Fruit fly (Drosophila melanogaster): Measurements from ENCODE around the gene TM9SF2.

TM9SF2 gene

dm6 chr2L:20704511-20705266 lies 29.4 kb downstream of the TM9SF2 start:
- TF ChIP-seq CG14711 (tag; optimal IDR thresholded peaks at IDR 0.05) (no peak), Crg-1 (GFP tag; optimal IDR thresholded peaks at IDR 0.05) (no peak), CG7101 (tag; optimal IDR thresholded peaks at IDR 0.05) (no peak), ovo (GFP tag; optimal IDR thresholded peaks at IDR 0.05) (no peak), kay (GFP tag; ENCODE audit: borderline replicate concordance) (no peak), cnc (optimal IDR thresholded peaks at IDR 0.05) (no peak), tj (GFP tag; optimal IDR thresholded peaks at IDR 0.05) (no peak), bab1 (GFP tag; optimal IDR thresholded peaks at IDR 0.05) (no peak), pad (GFP tag; optimal IDR thresholded peaks at IDR 0.05) (no peak), CG12768 (GFP tag; optimal IDR thresholded peaks at IDR 0.05) (no peak), cic (GFP tag; optimal IDR thresholded peaks at IDR 0.05) (no peak), Mnt (GFP tag; optimal IDR thresholded peaks at IDR 0.05) (no peak), CG33017 (tag; optimal IDR thresholded peaks at IDR 0.05) (no peak), CG7045 (GFP tag; optimal IDR thresholded peaks at IDR 0.05) (no peak), Hr96 (GFP tag; optimal IDR thresholded peaks at IDR 0.05) (no peak), Clk (GFP tag; optimal IDR thresholded peaks at IDR 0.05) (no peak), CG5204 (GFP tag; optimal IDR thresholded peaks at IDR 0.05) (no peak), toe (GFP tag; optimal IDR thresholded peaks at IDR 0.05) (no peak), CG1620 (GFP tag; optimal IDR thresholded peaks at IDR 0.05) (no peak)

- TF ChIP-seq toe (GFP tag; optimal IDR thresholded peaks at IDR 0.05) (no peak), CG7045 (GFP tag; optimal IDR thresholded peaks at IDR 0.05) (no peak), Clk (GFP tag; optimal IDR thresholded peaks at IDR 0.05) (no peak), CG33017 (tag; optimal IDR thresholded peaks at IDR 0.05) (no peak), ovo (GFP tag; optimal IDR thresholded peaks at IDR 0.05) (no peak), CG1620 (GFP tag; optimal IDR thresholded peaks at IDR 0.05) (no peak), kay (GFP tag; ENCODE audit: borderline replicate concordance) (no peak), Crg-1 (GFP tag; optimal IDR thresholded peaks at IDR 0.05) (no peak), CG7101 (tag; optimal IDR thresholded peaks at IDR 0.05) (no peak), Hr96 (GFP tag; optimal IDR thresholded peaks at IDR 0.05) (no peak), cnc (optimal IDR thresholded peaks at IDR 0.05) (no peak)
Observed at dm6 chr2L:20700534-20701239, 33.4 kb downstream of the TM9SF2 start.

- TF ChIP-seq ovo (GFP tag; optimal IDR thresholded peaks at IDR 0.05) (no peak), Clk (GFP tag; optimal IDR thresholded peaks at IDR 0.05) (no peak), CG7045 (GFP tag; optimal IDR thresholded peaks at IDR 0.05) (no peak), tj (GFP tag; optimal IDR thresholded peaks at IDR 0.05) (peak; percentile 36)
Observed at dm6 chr2L:20695066-20695465, 39.0 kb downstream of the TM9SF2 start.

- no peak for TF ChIP-seq tj (GFP tag; optimal IDR thresholded peaks at IDR 0.05)
- TF ChIP-seq CG1620 (GFP tag; optimal IDR thresholded peaks at IDR 0.05): no peak
- no peak for TF ChIP-seq CG7101 (tag; optimal IDR thresholded peaks at IDR 0.05)
- TF ChIP-seq CG11617 (GFP tag; optimal IDR thresholded peaks at IDR 0.05): no peak
- no peak for TF ChIP-seq Hr96 (GFP tag; optimal IDR thresholded peaks at IDR 0.05)
- no peak for TF ChIP-seq CG14711 (tag; optimal IDR thresholded peaks at IDR 0.05)
- TF ChIP-seq pad (GFP tag; optimal IDR thresholded peaks at IDR 0.05): no peak
- TF ChIP-seq CG12768 (GFP tag; optimal IDR thresholded peaks at IDR 0.05): no peak
- no peak for TF ChIP-seq CG33017 (tag; optimal IDR thresholded peaks at IDR 0.05)
- TF ChIP-seq cic (GFP tag; optimal IDR thresholded peaks at IDR 0.05): no peak
- TF ChIP-seq CG5204 (GFP tag; optimal IDR thresholded peaks at IDR 0.05): no peak
Observed at dm6 chr2L:20690055-20690454, 44.1 kb downstream of the TM9SF2 start.

dm6 chr2L:20688722-20689121 lies 45.4 kb downstream of the TM9SF2 start:
- TF ChIP-seq CG11617 (GFP tag; optimal IDR thresholded peaks at IDR 0.05) (no peak), pad (GFP tag; optimal IDR thresholded peaks at IDR 0.05) (no peak), CG12768 (GFP tag; optimal IDR thresholded peaks at IDR 0.05) (no peak), tj (GFP tag; optimal IDR thresholded peaks at IDR 0.05) (no peak), ovo (GFP tag; optimal IDR thresholded peaks at IDR 0.05) (no peak), Mnt (GFP tag; optimal IDR thresholded peaks at IDR 0.05) (no peak), toe (GFP tag; optimal IDR thresholded peaks at IDR 0.05) (no peak), Clk (GFP tag; optimal IDR thresholded peaks at IDR 0.05) (no peak), Crg-1 (GFP tag; optimal IDR thresholded peaks at IDR 0.05) (no peak), Hr96 (GFP tag; optimal IDR thresholded peaks at IDR 0.05) (no peak), CG7045 (GFP tag; optimal IDR thresholded peaks at IDR 0.05) (no peak)

- TF ChIP-seq toe (GFP tag; optimal IDR thresholded peaks at IDR 0.05) (no peak), CG11617 (GFP tag; optimal IDR thresholded peaks at IDR 0.05) (peak; percentile 24)
Observed at dm6 chr2L:20682136-20682733, 51.9 kb downstream of the TM9SF2 start, which contains the start of gene CG2617. CG2617 (plus strand) TSS chr2L:20682368.
